Worm (Caenorhabditis elegans) whole organism, young adult: ENCODE measurements around the gene srd-20.

Experiments used
- B0019.2 ChIP-seq: fragments of 200-800 bp; sonication (Bioruptor generic); conservative IDR thresholded peaks from 2 replicates; pipeline ENCODE4 v1.3.6; 2022; ENCODE audit warnings: missing genetic modification reagents, missing genetic modification characterization, missing compliant biosample characterization
- B0035.1 ChIP-seq: sonication (generic microtip); optimal IDR thresholded peaks from 2 replicates; lab custom pipeline; 2016; ENCODE audit warnings: missing genetic modification characterization, mild to moderate bottlenecking, missing compliant biosample characterization, missing genotype, missing genetic modification reagents
- B0261.1 ChIP-seq: sonication (generic microtip); optimal IDR thresholded peaks from 2 replicates; lab custom pipeline; 2016; ENCODE audit warnings: mild to moderate bottlenecking, missing genetic modification characterization, moderate library complexity, missing compliant biosample characterization
- B0336.3 ChIP-seq: fragments of 200-800 bp; sonication (Bioruptor generic); IDR thresholded peaks from 2 replicates; pipeline ENCODE4 v1.3.6; 2022; ENCODE audit warnings: missing genetic modification characterization, missing compliant biosample characterization
- C06A6.2 ChIP-seq: fragments of 200-800 bp; sonication (Bioruptor generic); conservative IDR thresholded peaks from 2 replicates; pipeline ENCODE4 v1.3.6; 2022; ENCODE audit warnings: missing genetic modification characterization, missing compliant biosample characterization
- F52B5.7 ChIP-seq: sonication (generic microtip); optimal IDR thresholded peaks from 2 replicates; lab custom pipeline; 2016; ENCODE audit warnings: mild to moderate bottlenecking, missing genetic modification characterization, missing compliant biosample characterization
- F55B11.4 ChIP-seq: sonication (generic microtip); optimal IDR thresholded peaks from 2 replicates; lab custom pipeline; 2016; ENCODE audit warnings: missing compliant biosample characterization, missing genetic modification characterization, borderline replicate concordance; ENCODE audit not compliant: insufficient read depth
- K12H6.12 ChIP-seq: fragments of 200-800 bp; sonication (Bioruptor generic); optimal IDR thresholded peaks from 2 replicates; lab custom pipeline; 2018; ENCODE audit warnings: mild to moderate bottlenecking, missing genetic modification characterization, missing compliant biosample characterization
- Y53F4B.3 ChIP-seq: fragments of 200-800 bp; sonication (Bioruptor generic); IDR thresholded peaks from 2 replicates; pipeline ENCODE4 v1.3.6; 2022; ENCODE audit warnings: missing genetic modification reagents, missing genetic modification characterization, missing compliant biosample characterization
- Y95B8A.8 ChIP-seq: fragments of 200-800 bp; sonication (Bioruptor generic); IDR thresholded peaks from 2 replicates; pipeline ENCODE4 v1.3.6; 2022; ENCODE audit warnings: missing genetic modification reagents, missing genetic modification characterization, missing compliant biosample characterization
- ZK185.1 ChIP-seq: sonication (generic microtip); optimal IDR thresholded peaks from 2 replicates; lab custom pipeline; 2016; ENCODE audit warnings: mild to moderate bottlenecking, missing genetic modification characterization, missing compliant biosample characterization; ENCODE audit not compliant: poor library complexity, severe bottlenecking
- atf-7 ChIP-seq: sonication (generic microtip); optimal IDR thresholded peaks from 2 replicates; lab custom pipeline; 2017; ENCODE audit warnings: mild to moderate bottlenecking, missing genetic modification characterization, missing compliant biosample characterization
- attf-3 ChIP-seq: fragments of 200-800 bp; sonication (Bioruptor generic); conservative IDR thresholded peaks from 2 replicates; pipeline ENCODE4 v1.3.6; 2022; ENCODE audit warnings: missing genetic modification reagents, missing genetic modification characterization, missing compliant biosample characterization
- attf-5 ChIP-seq: fragments of 200-800 bp; sonication (Bioruptor generic); optimal IDR thresholded peaks from 2 replicates; lab custom pipeline; 2018; ENCODE audit warnings: mild to moderate bottlenecking, missing genetic modification characterization, missing compliant biosample characterization
- ccch-3 ChIP-seq: fragments of 200-800 bp; sonication (Bioruptor generic); optimal IDR thresholded peaks from 2 replicates; lab custom pipeline; 2018; ENCODE audit warnings: mild to moderate bottlenecking, missing genetic modification characterization, missing compliant biosample characterization
- cebp-1 ChIP-seq, 2 experiments: fragments of 200-800 bp in 1 of 2; sonication (Bioruptor generic) in 1 of 2; sonication (generic microtip) in 1 of 2; IDR thresholded peaks in 1 of 2; optimal IDR thresholded peaks in 1 of 2; 2 replicates each; pipeline versions ENCODE4 v1.3.6 to Lab custom; 2017 to 2022; ENCODE audit warnings: missing compliant biosample characterization in 2 of 2, missing genetic modification characterization in 2 of 2, mild to moderate bottlenecking in 1 of 2, missing genetic modification reagents in 1 of 2, moderate library complexity in 1 of 2
- cebp-2 ChIP-seq: fragments of 200-800 bp; sonication (Bioruptor generic); IDR thresholded peaks from 2 replicates; pipeline ENCODE4 v1.3.6; 2022; ENCODE audit warnings: missing genetic modification characterization, missing compliant biosample characterization
- ceh-79 ChIP-seq: sonication (generic microtip); optimal IDR thresholded peaks from 2 replicates; lab custom pipeline; 2017; ENCODE audit warnings: mild to moderate bottlenecking, missing genetic modification characterization, missing compliant biosample characterization
- ceh-91 ChIP-seq: fragments of 200-800 bp; sonication (Bioruptor generic); IDR thresholded peaks from 2 replicates; pipeline ENCODE4 v1.3.6; 2022; ENCODE audit warnings: missing genetic modification reagents, missing genetic modification characterization, missing compliant biosample characterization
- die-1 ChIP-seq: sonication (generic microtip); optimal IDR thresholded peaks from 2 replicates; lab custom pipeline; 2016; ENCODE audit warnings: missing genotype, mild to moderate bottlenecking, missing genetic modification characterization, missing compliant biosample characterization
- dpl-1 ChIP-seq: fragments of 150-350 bp; optimal IDR thresholded peaks from 2 replicates; lab custom pipeline; 2014; ENCODE audit warnings: missing biosample characterization, missing genetic modification reagents, missing genetic modification characterization
- efl-1 ChIP-seq: fragments of 150-350 bp; optimal IDR thresholded peaks from 2 replicates; lab custom pipeline; 2014; ENCODE audit warnings: missing biosample characterization, missing genetic modification reagents, missing genetic modification characterization
- egl-18 ChIP-seq: fragments of 200-800 bp; sonication (Bioruptor generic); IDR thresholded peaks from 2 replicates; pipeline ENCODE4 v1.3.6; 2022; ENCODE audit warnings: missing genetic modification reagents, missing genetic modification characterization, missing compliant biosample characterization
- egrh-3 ChIP-seq: fragments of 200-800 bp; sonication (Bioruptor generic); IDR thresholded peaks from 2 replicates; pipeline ENCODE4 v1.3.6; 2022; ENCODE audit warnings: missing genetic modification reagents, missing genetic modification characterization, missing compliant biosample characterization
- fkh-3 ChIP-seq: sonication (generic microtip); optimal IDR thresholded peaks from 2 replicates; lab custom pipeline; 2016; ENCODE audit warnings: mild to moderate bottlenecking, missing genetic modification characterization, missing compliant biosample characterization
- him-1 ChIP-seq: sonication (generic microtip); optimal IDR thresholded peaks from 2 replicates; lab custom pipeline; 2016; ENCODE audit warnings: missing genotype, missing genetic modification reagents, missing genetic modification characterization, missing compliant biosample characterization
- hsf-1 ChIP-seq: fragments of 200-800 bp; sonication (Bioruptor generic); IDR thresholded peaks from 2 replicates; pipeline ENCODE4 v1.3.6; 2022; ENCODE audit warnings: missing genetic modification reagents, missing genetic modification characterization, missing compliant biosample characterization
- lin-26 ChIP-seq: fragments of 200-800 bp; sonication (Bioruptor generic); IDR thresholded peaks from 2 replicates; pipeline ENCODE4 v1.3.6; 2022; ENCODE audit warnings: missing genetic modification reagents, missing genetic modification characterization, missing compliant biosample characterization
- lin-35 ChIP-seq, 3 experiments: fragments of 150-350 bp in 2 of 3; sonication (generic microtip) in 1 of 3; optimal IDR thresholded peaks; 2 replicates each; lab custom pipeline; 2014 to 2018; ENCODE audit warnings: missing biosample characterization in 3 of 3, missing genetic modification characterization in 3 of 3, missing genetic modification reagents in 3 of 3
- lsy-27 ChIP-seq: sonication (generic microtip); optimal IDR thresholded peaks from 2 replicates; lab custom pipeline; 2017; ENCODE audit warnings: missing genetic modification characterization, mild to moderate bottlenecking, missing compliant biosample characterization, antibody characterized with exemption, missing genotype, borderline replicate concordance; ENCODE audit not compliant: insufficient read depth
- mcd-1 ChIP-seq: fragments of 200-800 bp; sonication (Bioruptor generic); IDR thresholded peaks from 2 replicates; pipeline ENCODE4 v1.3.6; 2022; ENCODE audit warnings: missing genetic modification reagents, missing genetic modification characterization, missing compliant biosample characterization
- mes-4 ChIP-seq: sonication (generic microtip); optimal IDR thresholded peaks from 2 replicates; lab custom pipeline; 2016; ENCODE audit warnings: missing genotype, missing genetic modification characterization, missing compliant biosample characterization
- nfya-1 ChIP-seq: sonication (generic microtip); optimal IDR thresholded peaks from 2 replicates; lab custom pipeline; 2017; ENCODE audit warnings: antibody characterized with exemption, missing compliant biosample characterization, missing genetic modification characterization, borderline replicate concordance; ENCODE audit not compliant: insufficient read depth
- nfyb-1 ChIP-seq: fragments of 200-800 bp; sonication (Bioruptor generic); IDR thresholded peaks from 2 replicates; pipeline ENCODE4 v1.3.6; 2022; ENCODE audit warnings: missing genetic modification reagents, missing genetic modification characterization, missing compliant biosample characterization
- nhr-179 ChIP-seq: sonication (generic microtip); optimal IDR thresholded peaks from 2 replicates; lab custom pipeline; 2016; ENCODE audit warnings: mild to moderate bottlenecking, missing genetic modification characterization, missing compliant biosample characterization
- nhr-90 ChIP-seq: sonication (generic microtip); optimal IDR thresholded peaks from 2 replicates; lab custom pipeline; 2016; ENCODE audit warnings: missing genotype, mild to moderate bottlenecking, missing genetic modification characterization, missing compliant biosample characterization
- pha-4 ChIP-seq: fragments of 150-350 bp; sonication (generic microtip); optimal IDR thresholded peaks from 2 replicates; lab custom pipeline; 2014; ENCODE audit warnings: missing biosample characterization, missing genetic modification reagents, missing genetic modification characterization
- rcor-1 ChIP-seq: fragments of 200-800 bp; sonication (Bioruptor generic); IDR thresholded peaks from 2 replicates; pipeline ENCODE4 v1.3.6; 2022; ENCODE audit warnings: missing genetic modification reagents, missing genetic modification characterization, missing compliant biosample characterization
- rpc-1 ChIP-seq, 2 experiments: fragments of 150-350 bp in 1 of 2; sonication (generic microtip) in 1 of 2; optimal IDR thresholded peaks; 2 replicates each; lab custom pipeline; 2014 to 2018; ENCODE audit warnings: missing biosample characterization in 1 of 2, missing genetic modification characterization in 1 of 2, missing genetic modification reagents in 1 of 2, missing genotype in 1 of 2
- sdz-38 ChIP-seq: sonication (generic microtip); optimal IDR thresholded peaks from 2 replicates; lab custom pipeline; 2016; ENCODE audit warnings: missing genotype, missing genetic modification characterization, missing compliant biosample characterization
- snpc-1.3 ChIP-seq: sonication (generic microtip); optimal IDR thresholded peaks from 2 replicates; lab custom pipeline; 2017; ENCODE audit warnings: missing genetic modification characterization, mild to moderate bottlenecking, missing compliant biosample characterization, antibody characterized with exemption, moderate library complexity, missing genotype, missing genetic modification reagents; ENCODE audit not compliant: insufficient read depth
- snpc-4 ChIP-seq, 5 experiments: fragments of 150-350 bp in 1 of 5; sonication (generic microtip) in 4 of 5; optimal IDR thresholded peaks; 2 replicates each; lab custom pipeline; 2014 to 2018; ENCODE audit warnings: missing genetic modification characterization in 5 of 5, missing biosample characterization in 3 of 5, antibody characterized with exemption in 2 of 5, mild to moderate bottlenecking in 2 of 5, missing compliant biosample characterization in 2 of 5, missing genotype in 2 of 5, moderate library complexity in 2 of 5, missing genetic modification reagents in 1 of 5
- tbp1 ChIP-seq: fragments of 200-800 bp; sonication (Bioruptor generic); optimal IDR thresholded peaks from 2 replicates; lab custom pipeline; 2018; ENCODE audit warnings: mild to moderate bottlenecking, missing genetic modification characterization, missing compliant biosample characterization
- tbx-9 ChIP-seq: sonication (generic microtip); optimal IDR thresholded peaks from 2 replicates; lab custom pipeline; 2016; ENCODE audit warnings: borderline replicate concordance, missing genetic modification characterization, inconsistent platforms, missing compliant biosample characterization
- zfh-2 ChIP-seq: fragments of 200-800 bp; sonication (Bioruptor generic); conservative IDR thresholded peaks from 2 replicates; pipeline ENCODE4 v1.3.6; 2022; ENCODE audit warnings: missing genetic modification reagents, missing genetic modification characterization, missing compliant biosample characterization
- ztf-26 ChIP-seq: sonication (generic microtip); optimal IDR thresholded peaks from 2 replicates; lab custom pipeline; 2017; ENCODE audit warnings: missing genetic modification characterization, missing compliant biosample characterization
- ztf-6 ChIP-seq: fragments of 200-800 bp; sonication (Bioruptor generic); IDR thresholded peaks from 2 replicates; pipeline ENCODE4 v1.3.6; 2022; ENCODE audit warnings: missing genetic modification reagents, missing genetic modification characterization, missing compliant biosample characterization

The srd-20 gene

ce11 chrV:6017630-6018029 lies 37.8 kb upstream of the srd-20 start, which contains the start of the genes rpt-2 and aps-1:
TSS of gene rpt-2 (minus strand) at chrV:6017669.
TSS of gene aps-1 (plus strand) at chrV:6017970.
- TF ChIP-seq mes-4 (no peak), Y53F4B.3 (GFP tag; lab: Robert Waterston, UW) (no peak), him-1 (tag; lab: Kevin White, UChicago) (no peak), cebp-2 (GFP tag; lab: Robert Waterston, UW) (no peak), efl-1 (GFP tag; lab: Kevin White, UChicago) (peak; percentile 7), C06A6.2 (GFP tag; lab: Robert Waterston, UW) (no peak; the same call in 1 of the 2 replicates), B0261.1 (tag; lab: Kevin White, UChicago) (no peak), nhr-179 (tag; lab: Kevin White, UChicago) (no peak), snpc-1.3 (tag; lab: Kevin White, UChicago) (peak; percentile 2), ccch-3 (GFP tag; lab: Kevin White, UChicago) (no peak), nfyb-1 (GFP tag; lab: Robert Waterston, UW) (no peak), tbp1 (GFP tag; lab: Kevin White, UChicago) (peak; percentile 5), lin-35 (GFP tag; optimal IDR thresholded peaks at IDR 0.05; lab: Kevin White, UChicago) (peak in 1 of 3 experiments; percentile 69), K12H6.12 (no peak), lin-26 (no peak), B0035.1 (no peak), nfya-1 (no peak), ceh-91 (no peak), F55B11.4 (tag; lab: Kevin White, UChicago) (no peak), ceh-79 (tag; lab: Kevin White, UChicago) (no peak), rcor-1 (GFP tag; lab: Robert Waterston, UW) (no peak), egrh-3 (no peak), ZK185.1 (peak; percentile 38), sdz-38 (tag; lab: Kevin White, UChicago) (no peak), hsf-1 (GFP tag; lab: Robert Waterston, UW) (no peak), F52B5.7 (no peak), atf-7 (tag; lab: Kevin White, UChicago) (no peak), fkh-3 (tag; lab: Kevin White, UChicago) (no peak), ztf-26 (no peak), ztf-6 (GFP tag; lab: Robert Waterston, UW) (no peak), egl-18 (no peak), attf-3 (GFP tag; lab: Robert Waterston, UW) (peak; percentile 99), cebp-1 (GFP tag; IDR thresholded peaks at IDR 0.05; lab: Robert Waterston, UW) (no peak), cebp-1 (tag; optimal IDR thresholded peaks at IDR 0.05; lab: Kevin White, UChicago) (peak; percentile 35), dpl-1 (GFP tag; lab: Kevin White, UChicago) (no peak), attf-5 (peak; percentile 79), nhr-90 (tag; lab: Kevin White, UChicago) (no peak), die-1 (no peak), zfh-2 (GFP tag; lab: Robert Waterston, UW) (no peak), rpc-1 (optimal IDR thresholded peaks at IDR 0.05; lab: Kevin White, UChicago) (no peak), rpc-1 (tag; optimal IDR thresholded peaks at IDR 0.05; lab: Kevin White, UChicago) (no peak), pha-4 (tag; lab: Kevin White, UChicago) (no peak), tbx-9 (tag; lab: Kevin White, UChicago) (no peak), Y95B8A.8 (GFP tag; lab: Robert Waterston, UW) (no peak), mcd-1 (GFP tag; lab: Robert Waterston, UW) (peak; percentile 95), B0019.2 (no peak), snpc-4 (GFP tag; optimal IDR thresholded peaks at IDR 0.05; lab: Kevin White, UChicago) (no peak), snpc-4 (tag; optimal IDR thresholded peaks at IDR 0.05; lab: Kevin White, UChicago) (peak in 3 of 4 experiments; percentile 3 to 66 (median 22)), B0336.3 (no peak), lsy-27 (tag; lab: Kevin White, UChicago) (no peak)
